Fruit fly (Drosophila melanogaster) whole organism, prepupa: Measurements from ENCODE around the gene CG43116.
A peak's percentile ranks its signal among the peaks of the same experiment; 100 is the strongest.

ENCODE experiments used
- Blimp-1 ChIP-seq: fragments of 200-800 bp; sonication (Bioruptor generic); optimal IDR thresholded peaks from 3 replicates; lab custom pipeline; 2017; ENCODE audit warnings: missing biosample characterization, missing genetic modification characterization, mild to moderate bottlenecking, moderate library complexity, missing genetic modification reagents
- CG10669 ChIP-seq: fragments of 200-800 bp; sonication (Bioruptor generic); optimal IDR thresholded peaks from 3 replicates; lab custom pipeline; 2018; ENCODE audit warnings: missing biosample characterization, mild to moderate bottlenecking, missing genetic modification characterization, moderate library complexity
- CG11294 ChIP-seq: fragments of 200-800 bp; sonication (Bioruptor generic); IDR thresholded peaks from 2 replicates; pipeline ENCODE4 v1.3.6; 2022; ENCODE audit warnings: missing biosample characterization, missing genetic modification characterization
- CG11762 ChIP-seq: fragments of 200-800 bp; sonication (Bioruptor generic); optimal IDR thresholded peaks from 3 replicates; lab custom pipeline; 2016; ENCODE audit warnings: missing biosample characterization, missing genetic modification characterization; ENCODE audit not compliant: insufficient read depth
- CG11902 ChIP-seq: fragments of 200-800 bp; sonication (Bioruptor generic); optimal IDR thresholded peaks from 3 replicates; lab custom pipeline; 2016; ENCODE audit warnings: missing biosample characterization, missing genetic modification characterization
- CG15336 ChIP-seq: fragments of 200-800 bp; sonication (Bioruptor generic); IDR thresholded peaks from 2 replicates; pipeline ENCODE4 v1.3.6; 2022; ENCODE audit warnings: missing biosample characterization, missing genetic modification characterization
- CG1621 ChIP-seq: fragments of 200-800 bp; sonication (Bioruptor generic); optimal IDR thresholded peaks from 3 replicates; lab custom pipeline; 2018; ENCODE audit warnings: missing biosample characterization, mild to moderate bottlenecking, missing genetic modification characterization
- CG16779 ChIP-seq: fragments of 200-800 bp; sonication (Bioruptor generic); optimal IDR thresholded peaks from 3 replicates; lab custom pipeline; 2017; ENCODE audit warnings: missing biosample characterization, mild to moderate bottlenecking, missing genetic modification characterization
- CG3032 ChIP-seq: fragments of 200-800 bp; optimal IDR thresholded peaks from 2 replicates; lab custom pipeline; 2019; ENCODE audit warnings: missing biosample characterization, mild to moderate bottlenecking, missing genetic modification characterization, moderate library complexity
- CG32006 ChIP-seq: fragments of 200-800 bp; sonication (Bioruptor generic); optimal IDR thresholded peaks from 3 replicates; lab custom pipeline; 2017; ENCODE audit warnings: missing biosample characterization, mild to moderate bottlenecking, missing genetic modification characterization
- CG6163 ChIP-seq: fragments of 200-800 bp; sonication (Bioruptor generic); IDR thresholded peaks from 3 replicates; pipeline ENCODE4 v1.3.6; 2022; ENCODE audit warnings: missing biosample characterization, missing genetic modification characterization
- CG6792 ChIP-seq: fragments of 200-800 bp; sonication (Bioruptor generic); optimal IDR thresholded peaks from 3 replicates; lab custom pipeline; 2016; ENCODE audit warnings: missing biosample characterization, missing genetic modification characterization
- CG6808 ChIP-seq: fragments of 200-800 bp; sonication (Bioruptor generic); optimal IDR thresholded peaks from 3 replicates; lab custom pipeline; 2017; ENCODE audit warnings: missing biosample characterization, missing genetic modification characterization, mild to moderate bottlenecking, moderate library complexity, missing genetic modification reagents
- CG6854 ChIP-seq: fragments of 200-800 bp; sonication (Bioruptor generic); optimal IDR thresholded peaks from 2 replicates; lab custom pipeline; 2017; ENCODE audit warnings: missing biosample characterization, mild to moderate bottlenecking, missing genetic modification characterization
- CG7368 ChIP-seq: fragments of 200-800 bp; sonication (Bioruptor generic); optimal IDR thresholded peaks from 3 replicates; lab custom pipeline; 2016; ENCODE audit warnings: missing biosample characterization, missing genetic modification characterization
- CG8119 ChIP-seq: fragments of 200-800 bp; sonication (Bioruptor generic); IDR thresholded peaks from 3 replicates; pipeline ENCODE4 v1.3.6; 2022; ENCODE audit warnings: missing biosample characterization, missing genetic modification characterization
- CG8319 ChIP-seq: fragments of 200-800 bp; sonication (Bioruptor generic); optimal IDR thresholded peaks from 3 replicates; lab custom pipeline; 2016; ENCODE audit warnings: missing biosample characterization, missing genetic modification characterization
- CG9139 ChIP-seq: fragments of 200-800 bp; sonication (Bioruptor generic); optimal IDR thresholded peaks from 3 replicates; lab custom pipeline; 2017; ENCODE audit warnings: missing biosample characterization, mild to moderate bottlenecking, missing genetic modification characterization
- Eip78C ChIP-seq: fragments of 200-800 bp; sonication (Bioruptor generic); peaks from one replicate; lab custom pipeline; 2016; ENCODE audit warnings: missing biosample characterization, missing genetic modification characterization
- Eip93F ChIP-seq: fragments of 200-800 bp; sonication (Bioruptor generic); optimal IDR thresholded peaks from 2 replicates; lab custom pipeline; 2016; ENCODE audit warnings: missing biosample characterization, mild to moderate bottlenecking, missing genetic modification characterization
- Ets21C ChIP-seq: fragments of 200-800 bp; sonication (Bioruptor generic); optimal IDR thresholded peaks from 3 replicates; lab custom pipeline; 2016; ENCODE audit warnings: missing biosample characterization, missing genetic modification characterization
- Ets96B ChIP-seq: fragments of 200-800 bp; optimal IDR thresholded peaks from 2 replicates; lab custom pipeline; 2019; ENCODE audit warnings: missing biosample characterization, mild to moderate bottlenecking, missing genetic modification characterization, moderate library complexity
- Gug ChIP-seq: fragments of 200-800 bp; sonication (Bioruptor generic); IDR thresholded peaks from 2 replicates; pipeline ENCODE4 v1.3.6; 2022; ENCODE audit warnings: missing biosample characterization, missing genetic modification characterization
- Hr39 ChIP-seq: fragments of 200-800 bp; sonication (Bioruptor generic); optimal IDR thresholded peaks from 2 replicates; lab custom pipeline; 2016; ENCODE audit warnings: missing biosample characterization, missing genetic modification characterization
- Hr4 ChIP-seq: fragments of 200-800 bp; sonication (Bioruptor generic); optimal IDR thresholded peaks from 3 replicates; lab custom pipeline; 2016; ENCODE audit warnings: missing biosample characterization, missing genetic modification characterization
- Lpt ChIP-seq: fragments of 200-800 bp; sonication (Bioruptor generic); optimal IDR thresholded peaks from 3 replicates; lab custom pipeline; 2016; ENCODE audit warnings: missing biosample characterization, missing genetic modification characterization
- Met ChIP-seq: fragments of 200-800 bp; sonication (Bioruptor generic); optimal IDR thresholded peaks from 3 replicates; lab custom pipeline; 2016; ENCODE audit warnings: missing biosample characterization, missing genetic modification characterization
- OdsH ChIP-seq: fragments of 200-800 bp; sonication (Bioruptor generic); optimal IDR thresholded peaks from 3 replicates; lab custom pipeline; 2016; ENCODE audit warnings: missing biosample characterization, missing genetic modification characterization
- Smox ChIP-seq: fragments of 200-800 bp; sonication (Bioruptor generic); optimal IDR thresholded peaks from 3 replicates; lab custom pipeline; 2016; ENCODE audit warnings: missing biosample characterization, missing genetic modification characterization
- Sox102F ChIP-seq: fragments of 200-800 bp; sonication (Bioruptor generic); optimal IDR thresholded peaks from 2 replicates; lab custom pipeline; 2016; ENCODE audit warnings: missing biosample characterization, mild to moderate bottlenecking, missing genetic modification characterization
- Sox14 ChIP-seq: fragments of 200-800 bp; sonication (Bioruptor generic); optimal IDR thresholded peaks from 3 replicates; lab custom pipeline; 2016; ENCODE audit warnings: missing biosample characterization, missing genetic modification characterization
- Sox15 ChIP-seq: fragments of 200-800 bp; sonication (Bioruptor generic); optimal IDR thresholded peaks from 3 replicates; lab custom pipeline; 2016; ENCODE audit warnings: missing biosample characterization, missing genetic modification characterization
- achi ChIP-seq: fragments of 200-800 bp; sonication (Bioruptor generic); optimal IDR thresholded peaks from 3 replicates; lab custom pipeline; 2016; ENCODE audit warnings: missing biosample characterization, missing genetic modification characterization
- acj6 ChIP-seq: fragments of 200-800 bp; sonication (Bioruptor generic); optimal IDR thresholded peaks from 3 replicates; lab custom pipeline; 2016; ENCODE audit warnings: missing biosample characterization, missing genetic modification characterization
- cyc ChIP-seq: fragments of 200-800 bp; sonication (Bioruptor generic); optimal IDR thresholded peaks from 3 replicates; lab custom pipeline; 2016; ENCODE audit warnings: missing biosample characterization, missing genetic modification characterization
- dac ChIP-seq: fragments of 200-800 bp; sonication (Bioruptor generic); optimal IDR thresholded peaks from 2 replicates; lab custom pipeline; 2017; ENCODE audit warnings: missing biosample characterization, mild to moderate bottlenecking, missing genetic modification characterization
- dsx ChIP-seq: fragments of 200-800 bp; optimal IDR thresholded peaks from 3 replicates; lab custom pipeline; 2019; ENCODE audit warnings: missing biosample characterization, mild to moderate bottlenecking, missing genetic modification characterization, moderate library complexity; ENCODE audit not compliant: poor library complexity, severe bottlenecking
- eg ChIP-seq: fragments of 200-800 bp; sonication (Bioruptor generic); IDR thresholded peaks from 3 replicates; pipeline ENCODE4 v1.3.6; 2022; ENCODE audit warnings: missing biosample characterization, missing genetic modification characterization
- esn ChIP-seq: fragments of 200-800 bp; sonication (Bioruptor generic); optimal IDR thresholded peaks from 2 replicates; lab custom pipeline; 2016; ENCODE audit warnings: missing biosample characterization, mild to moderate bottlenecking, missing genetic modification characterization, moderate library complexity
- fd59A ChIP-seq: fragments of 200-800 bp; sonication (Bioruptor generic); optimal IDR thresholded peaks from 2 replicates; lab custom pipeline; 2017; ENCODE audit warnings: missing biosample characterization, mild to moderate bottlenecking, missing genetic modification characterization, missing genetic modification reagents
- lz ChIP-seq: fragments of 200-800 bp; sonication (Bioruptor generic); optimal IDR thresholded peaks from 3 replicates; lab custom pipeline; 2016; ENCODE audit warnings: missing biosample characterization, missing genetic modification characterization
- net ChIP-seq: fragments of 200-800 bp; sonication (Bioruptor generic); optimal IDR thresholded peaks from 3 replicates; lab custom pipeline; 2016; ENCODE audit warnings: missing biosample characterization, missing genetic modification characterization
- pdm3 ChIP-seq: fragments of 200-800 bp; sonication (Bioruptor generic); optimal IDR thresholded peaks from 3 replicates; lab custom pipeline; 2016; ENCODE audit warnings: missing biosample characterization, missing genetic modification characterization
- salr ChIP-seq, 2 experiments: fragments of 200-800 bp; sonication (Bioruptor generic); optimal IDR thresholded peaks; 3 replicates each; lab custom pipeline; 2016 to 2018; ENCODE audit warnings: missing biosample characterization in 2 of 2, missing genetic modification characterization in 2 of 2, mild to moderate bottlenecking in 1 of 2
- spab ChIP-seq: fragments of 200-800 bp; sonication (Bioruptor generic); optimal IDR thresholded peaks from 2 replicates; lab custom pipeline; 2017; ENCODE audit warnings: missing biosample characterization, mild to moderate bottlenecking, missing genetic modification characterization, missing genetic modification reagents
- ss ChIP-seq, 2 experiments: fragments of 200-800 bp; sonication (Bioruptor generic); optimal IDR thresholded peaks; 2 replicates in 1 of 2; 3 replicates in 1 of 2; lab custom pipeline; 2017 to 2018; ENCODE audit warnings: mild to moderate bottlenecking in 2 of 2, missing biosample characterization in 2 of 2, missing genetic modification characterization in 2 of 2, moderate library complexity in 1 of 2
- svp ChIP-seq: fragments of 200-800 bp; sonication (Bioruptor generic); peaks from one replicate; lab custom pipeline; 2016; ENCODE audit warnings: missing biosample characterization, missing genetic modification characterization
- topi ChIP-seq: fragments of 200-800 bp; sonication (Bioruptor generic); optimal IDR thresholded peaks from 3 replicates; lab custom pipeline; 2016; ENCODE audit warnings: missing biosample characterization, missing genetic modification characterization
- vri ChIP-seq: fragments of 200-800 bp; sonication (Bioruptor generic); optimal IDR thresholded peaks from 3 replicates; lab custom pipeline; 2016; ENCODE audit warnings: missing biosample characterization, mild to moderate bottlenecking, missing genetic modification characterization

Gene CG43116

DNA sequence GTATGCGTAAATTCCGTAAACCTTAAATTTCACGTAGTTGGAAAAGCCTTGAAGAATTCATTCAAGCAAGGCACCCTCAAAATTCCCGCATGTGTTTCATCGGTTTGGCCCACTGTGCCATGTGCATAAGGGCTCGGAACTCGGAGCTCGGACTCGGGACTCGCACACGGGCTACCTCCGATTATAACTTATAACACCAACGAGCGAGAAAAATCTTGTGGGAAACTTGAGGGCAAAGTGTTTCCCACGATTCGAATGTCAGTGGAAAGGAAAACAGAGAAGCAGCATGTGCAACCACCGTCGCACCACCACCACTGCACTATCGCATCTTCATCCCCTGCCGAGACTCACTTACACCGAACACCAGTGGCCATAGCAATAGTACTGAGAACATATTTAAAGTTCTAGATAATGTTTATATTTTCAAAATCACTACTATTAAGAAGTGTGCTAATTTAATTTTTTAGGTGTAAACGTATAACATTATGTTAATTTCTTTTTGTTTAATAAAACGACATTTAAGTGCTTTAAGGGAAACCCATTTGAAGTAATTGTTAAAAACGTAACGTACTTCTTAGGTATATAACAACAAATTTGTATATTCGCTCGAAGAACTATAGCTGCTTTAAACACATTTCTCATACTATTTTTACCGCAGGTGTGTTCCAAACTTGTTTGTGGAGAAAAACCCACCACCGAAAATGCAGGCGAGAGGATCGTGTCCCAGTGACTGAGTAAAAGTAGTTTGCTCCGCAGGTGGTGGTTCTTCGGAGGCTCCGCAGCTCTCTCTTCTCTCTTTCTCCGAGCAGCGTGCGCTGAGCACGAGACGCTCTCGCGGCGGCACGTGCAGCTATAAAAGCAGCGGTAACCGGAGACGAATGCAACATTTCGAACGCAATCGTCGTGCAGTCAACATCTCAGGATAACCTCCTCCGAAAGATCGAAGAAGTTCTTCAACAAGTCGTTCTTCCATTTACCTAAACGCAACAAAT is 39.7 kb upstream of the CG43116 start:
- TF ChIP-seq Smox (GFP tag; lab: Kevin White, UChicago), result peak; percentile 89
- TF ChIP-seq CG1621, result peak; percentile 76
- peak; percentile 86 for TF ChIP-seq CG9139
- peak; percentile 49 for TF ChIP-seq Gug (GFP tag; lab: Robert Waterston, UW)
- TF ChIP-seq CG3032 (tag; lab: Kevin White, UChicago), result peak; percentile 94
- peak; percentile 92 for TF ChIP-seq CG10669 (GFP tag; lab: Kevin White, UChicago)
- peak; percentile 84 for TF ChIP-seq Blimp-1
- TF ChIP-seq salr (GFP tag; optimal IDR thresholded peaks at IDR 0.05; lab: Kevin White, UChicago), result peak; percentile 60 to 85
- TF ChIP-seq Ets21C (GFP tag; lab: Kevin White, UChicago), result peak; percentile 76
- peak; percentile 85 for TF ChIP-seq CG15336 (GFP tag; lab: Robert Waterston, UW)
- peak; percentile 74 for TF ChIP-seq Sox15 (GFP tag; lab: Kevin White, UChicago)
- peak; percentile 91 for TF ChIP-seq dsx (GFP tag; lab: Kevin White, UChicago)
- TF ChIP-seq CG6163, result peak; percentile 73
- peak; percentile 91 for TF ChIP-seq achi (GFP tag; lab: Kevin White, UChicago)
- peak; percentile 57 for TF ChIP-seq eg (GFP tag; lab: Robert Waterston, UW)
- peak; percentile 95 for TF ChIP-seq Met (GFP tag; lab: Kevin White, UChicago)
- TF ChIP-seq CG8319 (GFP tag; lab: Kevin White, UChicago), result peak; percentile 65
- peak; percentile 96 for TF ChIP-seq svp
- TF ChIP-seq CG8119 (GFP tag; lab: Robert Waterston, UW), result peak; percentile 90
- no peak for TF ChIP-seq CG11294 (GFP tag; lab: Robert Waterston, UW)
- TF ChIP-seq fd59A (GFP tag; lab: Kevin White, UChicago), result peak; percentile 91
- TF ChIP-seq CG6854 (GFP tag; lab: Kevin White, UChicago), result peak; percentile 90
- peak; percentile 93 for TF ChIP-seq topi
- peak; percentile 53 for TF ChIP-seq Eip93F (GFP tag; lab: Kevin White, UChicago)
- peak; percentile 72 for TF ChIP-seq CG11902 (GFP tag; lab: Kevin White, UChicago)
- TF ChIP-seq CG11762 (GFP tag; lab: Kevin White, UChicago), result peak; percentile 75
- peak; percentile 96 for TF ChIP-seq CG6808
- peak; percentile 90 for TF ChIP-seq Sox14
- peak; percentile 90 for TF ChIP-seq CG6792 (GFP tag; lab: Kevin White, UChicago)
- peak; percentile 82 for TF ChIP-seq cyc (GFP tag; lab: Kevin White, UChicago)
- TF ChIP-seq esn, result peak; percentile 95
- peak; percentile 89 for TF ChIP-seq CG16779
- TF ChIP-seq lz (GFP tag; lab: Kevin White, UChicago), result peak; percentile 91
- peak; percentile 84 for TF ChIP-seq acj6 (GFP tag; lab: Kevin White, UChicago)
- peak; percentile 90 for TF ChIP-seq Sox102F (GFP tag; lab: Kevin White, UChicago)
- TF ChIP-seq CG32006 (GFP tag; lab: Kevin White, UChicago), result peak; percentile 91
- peak; percentile 93 for TF ChIP-seq Ets96B (tag; lab: Kevin White, UChicago)
- TF ChIP-seq CG7368 (GFP tag; lab: Kevin White, UChicago), result peak; percentile 76
- TF ChIP-seq Eip78C (GFP tag; lab: Kevin White, UChicago), result peak; percentile 97
- TF ChIP-seq dac, result peak; percentile 61
- peak; percentile 84 for TF ChIP-seq vri
- peak; percentile 68 for TF ChIP-seq Lpt (GFP tag; lab: Kevin White, UChicago)
- peak; percentile 83 for TF ChIP-seq Hr4 (GFP tag; lab: Kevin White, UChicago)
- TF ChIP-seq pdm3 (GFP tag; lab: Kevin White, UChicago), result peak; percentile 88
- TF ChIP-seq spab (GFP tag; lab: Kevin White, UChicago), result peak; percentile 93
- peak; percentile 86 for TF ChIP-seq net
- peak; percentile 85 for TF ChIP-seq Hr39 (GFP tag; lab: Kevin White, UChicago)
- peak; percentile 95 to 96 for TF ChIP-seq ss (GFP tag; optimal IDR thresholded peaks at IDR 0.05; lab: Kevin White, UChicago)
- peak; percentile 87 for TF ChIP-seq OdsH (GFP tag; lab: Kevin White, UChicago)
